Worm (Caenorhabditis elegans): ENCODE data around the gene nck-1.

nck-1 gene

DNA sequence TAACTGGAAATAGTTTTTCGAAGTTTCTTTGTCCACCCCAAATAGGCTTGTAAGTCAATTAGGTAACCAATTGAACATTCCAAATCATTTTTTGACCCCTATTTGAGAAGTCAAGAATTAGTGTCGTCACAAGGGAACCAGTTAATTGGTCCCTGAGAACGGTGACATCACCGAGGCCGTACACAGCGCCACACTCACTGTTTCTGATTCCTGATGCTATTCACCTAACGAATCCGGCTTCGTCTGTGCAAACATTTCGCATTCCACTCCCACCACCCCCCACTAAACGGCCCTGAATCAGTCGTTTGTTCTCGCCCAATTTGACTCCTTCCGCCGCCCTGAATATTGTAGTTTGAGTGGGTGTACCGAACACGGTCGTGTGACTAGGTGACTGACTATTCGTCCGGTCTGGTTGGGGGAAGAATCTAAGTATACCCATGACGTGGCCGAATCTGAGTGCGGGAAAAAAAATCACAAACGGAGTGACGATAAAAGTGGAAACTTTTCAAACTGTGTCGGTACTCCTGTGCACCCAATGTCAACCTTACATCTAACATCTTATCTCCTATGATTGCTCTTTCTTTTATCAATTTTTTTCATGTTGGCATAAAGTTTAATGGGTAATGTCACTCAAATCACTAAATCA lies 9.0 kb downstream of the nck-1 start:
- no peak for TF ChIP-seq tra-4 (tag; optimal IDR thresholded peaks at IDR 0.05)
- TF ChIP-seq ets-7 (tag; optimal IDR thresholded peaks at IDR 0.05): no peak
- no peak for TF ChIP-seq ceh-13 (GFP tag; optimal IDR thresholded peaks at IDR 0.05)

- no peak for TF ChIP-seq ets-7 (tag; optimal IDR thresholded peaks at IDR 0.05)
- TF ChIP-seq pes-1 (GFP tag; IDR thresholded peaks at IDR 0.05): no peak
- no peak for TF ChIP-seq F13C5.2 (tag; optimal IDR thresholded peaks at IDR 0.05)
- no peak for TF ChIP-seq hnd-1 (tag; optimal IDR thresholded peaks at IDR 0.05)
- no peak for TF ChIP-seq sea-1 (GFP tag; conservative IDR thresholded peaks at IDR 0.05)
- no peak for TF ChIP-seq flt-1 (GFP tag; IDR thresholded peaks at IDR 0.05)
- TF ChIP-seq hmbx-1 (tag; optimal IDR thresholded peaks at IDR 0.05): no peak
- TF ChIP-seq tbx-11 (GFP tag; IDR thresholded peaks at IDR 0.05): no peak
- TF ChIP-seq tbx-37 (GFP tag; conservative IDR thresholded peaks at IDR 0.05): no peak
- no peak for TF ChIP-seq ama-1 (optimal IDR thresholded peaks at IDR 0.05)
- no peak for TF ChIP-seq ceh-36 (tag; optimal IDR thresholded peaks at IDR 0.05)
- TF ChIP-seq scrt-1 (GFP tag; IDR thresholded peaks at IDR 0.05): no peak
- TF ChIP-seq hmg-4 (GFP tag; optimal IDR thresholded peaks at IDR 0.05): no peak
- no peak for TF ChIP-seq tra-4 (tag; optimal IDR thresholded peaks at IDR 0.05)
- no peak for TF ChIP-seq aly-1 (tag; optimal IDR thresholded peaks at IDR 0.05)
- TF ChIP-seq ceh-13 (GFP tag; optimal IDR thresholded peaks at IDR 0.05): no peak
- no peak for TF ChIP-seq B0310.2 (tag; optimal IDR thresholded peaks at IDR 0.05)
These were observed 9.8 kb downstream of the nck-1 start for ce11 chrX:4143260-4144018.

DNA sequence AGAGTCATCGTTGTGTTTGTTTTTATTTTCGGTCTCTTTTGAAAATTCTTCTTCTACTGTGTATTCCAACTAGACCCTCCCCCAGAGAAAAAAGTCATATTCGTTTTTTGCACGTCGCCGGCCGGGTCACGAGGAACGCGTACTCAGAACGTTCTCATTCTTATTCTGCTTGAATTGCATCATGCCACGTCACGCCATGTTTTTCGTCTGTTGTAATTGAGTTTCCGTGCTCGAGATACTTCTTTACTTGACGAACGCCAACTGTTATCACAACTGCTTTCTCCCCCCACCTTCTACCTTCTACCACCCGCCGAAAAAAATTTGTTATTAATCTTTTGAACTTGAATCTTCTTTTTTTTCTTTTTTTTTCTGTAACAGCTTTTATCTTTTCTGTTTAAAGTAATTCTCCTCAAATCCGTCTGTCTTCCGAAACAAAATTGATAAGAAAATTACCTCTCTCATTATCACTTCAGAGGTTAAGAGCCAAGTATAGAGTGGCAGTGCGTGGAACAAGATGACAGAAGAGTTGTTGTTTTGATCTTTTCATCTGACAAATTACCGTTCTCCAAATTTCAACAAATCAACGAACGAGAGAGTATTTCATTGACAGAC lies 10.5 kb downstream of the nck-1 start:
- TF ChIP-seq pes-1 (GFP tag; IDR thresholded peaks at IDR 0.05) (no peak), tbx-11 (GFP tag; IDR thresholded peaks at IDR 0.05) (no peak), hnd-1 (tag; optimal IDR thresholded peaks at IDR 0.05) (no peak), tbx-37 (GFP tag; conservative IDR thresholded peaks at IDR 0.05) (no peak), scrt-1 (GFP tag; IDR thresholded peaks at IDR 0.05) (no peak), B0310.2 (tag; optimal IDR thresholded peaks at IDR 0.05) (no peak), ama-1 (optimal IDR thresholded peaks at IDR 0.05) (no peak), F13C5.2 (tag; optimal IDR thresholded peaks at IDR 0.05) (no peak), flt-1 (GFP tag; IDR thresholded peaks at IDR 0.05) (no peak), sea-1 (GFP tag; conservative IDR thresholded peaks at IDR 0.05) (no peak)

ce11 chrX:4142202-4142601 lies 11.0 kb downstream of the nck-1 start:
- no peak for TF ChIP-seq scrt-1 (GFP tag; IDR thresholded peaks at IDR 0.05)
- TF ChIP-seq F13C5.2 (tag; optimal IDR thresholded peaks at IDR 0.05): no peak
- no peak for TF ChIP-seq ceh-13 (GFP tag; optimal IDR thresholded peaks at IDR 0.05)
- no peak for TF ChIP-seq B0310.2 (tag; optimal IDR thresholded peaks at IDR 0.05)
- no peak for TF ChIP-seq pes-1 (GFP tag; IDR thresholded peaks at IDR 0.05)
- no peak for TF ChIP-seq tbx-37 (GFP tag; conservative IDR thresholded peaks at IDR 0.05)
- TF ChIP-seq sea-1 (GFP tag; conservative IDR thresholded peaks at IDR 0.05): no peak
- no peak for TF ChIP-seq tra-4 (tag; optimal IDR thresholded peaks at IDR 0.05)
- no peak for TF ChIP-seq hmbx-1 (tag; optimal IDR thresholded peaks at IDR 0.05)
- no peak for TF ChIP-seq hnd-1 (tag; optimal IDR thresholded peaks at IDR 0.05)
- TF ChIP-seq ceh-36 (tag; optimal IDR thresholded peaks at IDR 0.05): no peak
- TF ChIP-seq tbx-11 (GFP tag; IDR thresholded peaks at IDR 0.05): no peak
- TF ChIP-seq flt-1 (GFP tag; IDR thresholded peaks at IDR 0.05): no peak

ce11 chrX:4140755-4141417 lies 12.4 kb downstream of the nck-1 start:
- TF ChIP-seq tra-4 (tag; optimal IDR thresholded peaks at IDR 0.05) (no peak), scrt-1 (GFP tag; IDR thresholded peaks at IDR 0.05) (no peak), sea-1 (GFP tag; conservative IDR thresholded peaks at IDR 0.05) (no peak), hmbx-1 (tag; optimal IDR thresholded peaks at IDR 0.05) (no peak), pes-1 (GFP tag; IDR thresholded peaks at IDR 0.05) (no peak), ceh-36 (tag; optimal IDR thresholded peaks at IDR 0.05) (no peak), F13C5.2 (tag; optimal IDR thresholded peaks at IDR 0.05) (no peak), flt-1 (GFP tag; IDR thresholded peaks at IDR 0.05) (no peak), ceh-13 (GFP tag; optimal IDR thresholded peaks at IDR 0.05) (no peak)

ce11 chrX:4139593-4140565 lies 13.4 kb downstream of the nck-1 start, which contains the start of gene ZK470.4:
Gene ZK470.4, minus strand, starts transcription at chrX:4139767.
- no peak for TF ChIP-seq B0310.2 (tag; optimal IDR thresholded peaks at IDR 0.05)
- TF ChIP-seq sea-1 (GFP tag; conservative IDR thresholded peaks at IDR 0.05): no peak
- TF ChIP-seq hnd-1 (tag; optimal IDR thresholded peaks at IDR 0.05): no peak
- TF ChIP-seq tra-4 (tag; optimal IDR thresholded peaks at IDR 0.05): no peak
